Worm (Caenorhabditis elegans): ENCODE results near the gene M176.9.
"Not testable (repeated sequence)": the region's sequence is repeated elsewhere in the genome, so short reads cannot be mapped to it uniquely, and the experiment has no call there.

Gene M176.9

ce11 chrII:9411497-9411896 is at the start of gene M176.9:
M176.9 (minus strand) TSS chrII:9411597.
- no peak for TF ChIP-seq nhr-20 (tag; optimal IDR thresholded peaks at IDR 0.05)
- no peak for TF ChIP-seq ets-5 (GFP tag; IDR thresholded peaks at IDR 0.05)
- TF ChIP-seq fkh-8 (tag; optimal IDR thresholded peaks at IDR 0.05), result no peak
- TF ChIP-seq elt-2 (tag; optimal IDR thresholded peaks at IDR 0.05), result no peak
- no peak for TF ChIP-seq rnt-1 (tag; optimal IDR thresholded peaks at IDR 0.05)
- no peak for TF ChIP-seq nhr-11 (tag; optimal IDR thresholded peaks at IDR 0.05)
- no peak for TF ChIP-seq nhr-90 (tag; optimal IDR thresholded peaks at IDR 0.05; ENCODE audit: poor library complexity)
- no peak for TF ChIP-seq C34B4.2 (tag; optimal IDR thresholded peaks at IDR 0.05)

- TF ChIP-seq nhr-47 (tag; optimal IDR thresholded peaks at IDR 0.05); hpl-2 (GFP tag; optimal IDR thresholded peaks at IDR 0.05); nhr-28 (tag; optimal IDR thresholded peaks at IDR 0.05): not testable (repeated sequence)
These were observed 48.1 kb upstream of the M176.9 start, which contains the start of gene R09D1.14 for ce11 chrII:9459462-9459861. R09D1.14 (minus strand) TSS chrII:9459562.

- TF ChIP-seq nhr-76 (tag; optimal IDR thresholded peaks at IDR 0.05), result no peak
- TF ChIP-seq efl-1 (optimal IDR thresholded peaks at IDR 0.05), result no peak
- peak in 1 of 2 experiments; percentile 5 for TF ChIP-seq efl-1 (GFP tag; optimal IDR thresholded peaks at IDR 0.05 in 1 of 2)
- TF ChIP-seq ces-1 (GFP tag; optimal IDR thresholded peaks at IDR 0.05), result no peak
These were observed 42.9 kb upstream of the M176.9 start, which contains the start of gene chil-19 for ce11 chrII:9454304-9454703. chil-19 (minus strand) TSS chrII:9454404.

ce11 chrII:9452172-9452571 is 40.8 kb upstream of the M176.9 start, which contains the start of gene R09D1.12:
R09D1.12 (minus strand) TSS chrII:9452272.
- TF ChIP-seq nhr-76 (tag; optimal IDR thresholded peaks at IDR 0.05); lin-15B (tag; optimal IDR thresholded peaks at IDR 0.05); lir-3 (tag; optimal IDR thresholded peaks at IDR 0.05; ENCODE audit: poor library complexity): not testable (repeated sequence)

ce11 chrII:9447965-9448364 is 36.6 kb upstream of the M176.9 start, which contains the start of gene chil-18:
chil-18 (plus strand) TSS chrII:9448265.
- TF ChIP-seq nhr-20 (tag; optimal IDR thresholded peaks at IDR 0.05) (peak; percentile 12), unc-62 (GFP tag; optimal IDR thresholded peaks at IDR 0.05) (no peak), efl-1 (optimal IDR thresholded peaks at IDR 0.05) (no peak), efl-1 (GFP tag; optimal IDR thresholded peaks at IDR 0.05 in 1 of 2) (no peak), Y116A8C.19 (tag; optimal IDR thresholded peaks at IDR 0.05; ENCODE audit: borderline replicate concordance) (no peak)

- TF ChIP-seq zip-4 (GFP tag; optimal IDR thresholded peaks at IDR 0.05) (no peak), lin-39 (tag; optimal IDR thresholded peaks at IDR 0.05) (no peak), nhr-28 (tag; optimal IDR thresholded peaks at IDR 0.05) (no peak), ztf-11 (tag; optimal IDR thresholded peaks at IDR 0.05) (no peak), sup-37 (GFP tag; optimal IDR thresholded peaks at IDR 0.05) (no peak), blmp-1 (tag; optimal IDR thresholded peaks at IDR 0.05) (no peak), ceh-90 (tag; optimal IDR thresholded peaks at IDR 0.05) (no peak), unc-86 (tag; optimal IDR thresholded peaks at IDR 0.05) (no peak), dsc-1 (tag; optimal IDR thresholded peaks at IDR 0.05) (no peak), nhr-90 (tag; optimal IDR thresholded peaks at IDR 0.05; ENCODE audit: poor library complexity) (no peak), zag-1 (tag; optimal IDR thresholded peaks at IDR 0.05) (no peak), egl-13 (tag; optimal IDR thresholded peaks at IDR 0.05) (no peak), ceh-88 (GFP tag; IDR thresholded peaks at IDR 0.05) (no peak), lir-3 (tag; optimal IDR thresholded peaks at IDR 0.05; ENCODE audit: poor library complexity) (no peak), aha-1 (tag; optimal IDR thresholded peaks at IDR 0.05) (no peak)
These were observed 34.0 kb upstream of the M176.9 start, which contains the start of gene R09D1.13 for ce11 chrII:9445368-9445767. R09D1.13 (minus strand) TSS chrII:9445468.

Measured in whole organism, L1 larva.